Worm (Caenorhabditis elegans): Measurements from ENCODE around the gene dpy-31.

The dpy-31 gene

ce11 chrIII:7153747-7154238 is 48.2 kb upstream of the dpy-31 start, which contains the start of gene ogt-1 (continued):
- TF ChIP-seq snpc-4 (GFP tag; optimal IDR thresholded peaks at IDR 0.05) = no peak
- TF ChIP-seq snpc-4 (tag; optimal IDR thresholded peaks at IDR 0.05) = peak in 2 of 4 experiments; percentile 56 to 69
- no peak for TF ChIP-seq ztf-22 (GFP tag; optimal IDR thresholded peaks at IDR 0.05)
- no peak for TF ChIP-seq snpc-1.1 (tag; optimal IDR thresholded peaks at IDR 0.05; ENCODE audit: insufficient read depth)
- TF ChIP-seq rpc-1 (optimal IDR thresholded peaks at IDR 0.05) = no peak
- TF ChIP-seq rpc-1 (tag; optimal IDR thresholded peaks at IDR 0.05) = no peak
- TF ChIP-seq lag-1 (GFP tag; IDR thresholded peaks at IDR 0.05) = no peak
- no peak for TF ChIP-seq mxl-1 (tag; optimal IDR thresholded peaks at IDR 0.05)
- no peak for TF ChIP-seq Y53F4B.3 (GFP tag; IDR thresholded peaks at IDR 0.05)
- TF ChIP-seq ekl-4 (GFP tag; IDR thresholded peaks at IDR 0.05) = peak; percentile 69
- TF ChIP-seq ztf-26 (tag; optimal IDR thresholded peaks at IDR 0.05) = peak; percentile 59
- TF ChIP-seq ceh-40 (GFP tag; IDR thresholded peaks at IDR 0.05) = no peak
- TF ChIP-seq F10E7.11 (tag; optimal IDR thresholded peaks at IDR 0.05) = no peak
- TF ChIP-seq F52B5.7 (tag; optimal IDR thresholded peaks at IDR 0.05) = no peak
- TF ChIP-seq F57A8.1 (GFP tag; optimal IDR thresholded peaks at IDR 0.05) = no peak
- TF ChIP-seq tbp1 (GFP tag; optimal IDR thresholded peaks at IDR 0.05) = peak; percentile 52
- TF ChIP-seq Y53G8AR.9 (GFP tag; conservative IDR thresholded peaks at IDR 0.05) = 0 out of 2 replicates have a peak, but pooled peaks have one; percentile 48
- TF ChIP-seq die-1 (tag; optimal IDR thresholded peaks at IDR 0.05) = peak; percentile 15
- peak; percentile 4 for TF ChIP-seq nhr-80 (tag; optimal IDR thresholded peaks at IDR 0.05)
- peak in 1 of 3 experiments; percentile 71 for TF ChIP-seq lin-35 (GFP tag; optimal IDR thresholded peaks at IDR 0.05)
- no peak for TF ChIP-seq nhr-179 (tag; optimal IDR thresholded peaks at IDR 0.05)
- TF ChIP-seq mel-28 (tag; optimal IDR thresholded peaks at IDR 0.05; ENCODE audit: borderline replicate concordance) = no peak
- no peak for TF ChIP-seq T07F8.4 (tag; optimal IDR thresholded peaks at IDR 0.05)
- TF ChIP-seq Y95B8A.8 (GFP tag; IDR thresholded peaks at IDR 0.05) = no peak
- no peak for TF ChIP-seq xnd-1 (tag; optimal IDR thresholded peaks at IDR 0.05)
- TF ChIP-seq attf-5 (GFP tag; optimal IDR thresholded peaks at IDR 0.05) = peak; percentile 44
- TF ChIP-seq F37B4.10 (GFP tag; IDR thresholded peaks at IDR 0.05) = no peak
- no peak for TF ChIP-seq ztf-6 (GFP tag; IDR thresholded peaks at IDR 0.05)
- no peak for TF ChIP-seq sea-2 (GFP tag; IDR thresholded peaks at IDR 0.05)
- TF ChIP-seq pbrm-1 (GFP tag; IDR thresholded peaks at IDR 0.05) = peak; percentile 42; the same call in 1 of the 2 replicates
- no peak for TF ChIP-seq madf-3 (GFP tag; IDR thresholded peaks at IDR 0.05)
- TF ChIP-seq hsf-1 (GFP tag; IDR thresholded peaks at IDR 0.05) = 0 out of 2 replicates have a peak, but pooled peaks have one; percentile 6

DNA sequence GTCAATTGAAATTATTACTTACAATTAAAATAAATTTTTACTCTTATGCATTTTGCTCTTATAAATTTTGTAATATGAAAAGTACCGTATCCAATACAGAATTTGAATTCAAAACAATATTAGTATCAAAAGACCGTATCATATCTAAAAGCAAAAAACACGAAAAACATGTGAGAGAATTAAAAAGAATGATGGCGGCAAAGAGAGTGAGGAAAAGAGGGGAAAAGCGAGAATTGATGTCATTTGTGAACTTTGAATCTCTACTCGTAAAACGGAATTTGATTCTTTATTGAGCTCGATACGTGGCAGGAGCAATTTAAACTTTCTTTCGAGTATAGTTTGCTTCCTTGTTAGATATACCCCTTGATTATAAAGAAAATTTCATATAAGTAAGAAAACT is 47.5 kb upstream of the dpy-31 start:
- TF ChIP-seq lin-26 (GFP tag; IDR thresholded peaks at IDR 0.05) (0 out of 2 replicates have a peak, but pooled peaks have one; percentile 23), mes-4 (tag; optimal IDR thresholded peaks at IDR 0.05) (no peak), hmg-1.2 (GFP tag; IDR thresholded peaks at IDR 0.05) (peak; percentile 4; the same call in 1 of the 2 replicates), tbx-9 (tag; optimal IDR thresholded peaks at IDR 0.05; ENCODE audit: borderline replicate concordance) (no peak), bed-2 (GFP tag; IDR thresholded peaks at IDR 0.05) (no peak)

ce11 chrIII:7155631-7156030 is 46.4 kb upstream of the dpy-31 start:
- TF ChIP-seq zfh-2 (GFP tag; conservative IDR thresholded peaks at IDR 0.05) (peak; percentile 81), lin-35 (GFP tag; optimal IDR thresholded peaks at IDR 0.05) (peak in 1 of 3 experiments; percentile 75), madf-3 (GFP tag; IDR thresholded peaks at IDR 0.05) (peak; percentile 78), lin-54 (GFP tag; optimal IDR thresholded peaks at IDR 0.05) (peak; percentile 60), lsl-1 (GFP tag; optimal IDR thresholded peaks at IDR 0.05) (peak; percentile 3), snpc-1.3 (tag; optimal IDR thresholded peaks at IDR 0.05; ENCODE audit: insufficient read depth) (no peak), unc-130 (GFP tag; optimal IDR thresholded peaks at IDR 0.05) (no peak), atf-7 (tag; optimal IDR thresholded peaks at IDR 0.05) (peak; percentile 94), ceh-58 (GFP tag; IDR thresholded peaks at IDR 0.05) (no peak), nfyb-1 (GFP tag; IDR thresholded peaks at IDR 0.05) (peak; percentile 90), Y79H2A.3 (GFP tag; conservative IDR thresholded peaks at IDR 0.05) (0 out of 2 replicates have a peak, but pooled peaks have one; percentile 44), aptf-2 (GFP tag; conservative IDR thresholded peaks at IDR 0.05) (no peak), F52B5.7 (tag; optimal IDR thresholded peaks at IDR 0.05) (peak; percentile 58), D2030.7 (GFP tag; IDR thresholded peaks at IDR 0.05) (no peak), bed-2 (GFP tag; IDR thresholded peaks at IDR 0.05) (no peak), nhr-179 (tag; optimal IDR thresholded peaks at IDR 0.05) (no peak)
